Worm (Caenorhabditis elegans): ENCODE data around the gene skr-17.

skr-17 gene

ce11 chrII:7790324-7790898 is 7.1 kb downstream of the skr-17 start, which contains the start of gene srlf-1:
srlf-1 (plus strand) TSS chrII:7790591.
- TF ChIP-seq C38D4.7 (GFP tag; optimal IDR thresholded peaks at IDR 0.05), result no peak
- TF ChIP-seq ceh-34 (tag; optimal IDR thresholded peaks at IDR 0.05), result no peak

ce11 chrII:7791408-7792050 is 8.2 kb downstream of the skr-17 start:
- TF ChIP-seq ceh-2 (tag; optimal IDR thresholded peaks at IDR 0.05) (no peak), elt-2 (tag; optimal IDR thresholded peaks at IDR 0.05) (no peak), sox-2 (GFP tag; IDR thresholded peaks at IDR 0.05) (no peak), mec-3 (tag; optimal IDR thresholded peaks at IDR 0.05; ENCODE audit: borderline replicate concordance) (no peak)

ce11 chrII:7792514-7792913 is 9.2 kb downstream of the skr-17 start:
- TF ChIP-seq zip-5 (tag; optimal IDR thresholded peaks at IDR 0.05) (no peak), che-1 (tag; optimal IDR thresholded peaks at IDR 0.05) (no peak), nhr-11 (tag; optimal IDR thresholded peaks at IDR 0.05) (no peak), unc-86 (tag; optimal IDR thresholded peaks at IDR 0.05) (no peak), ref-2 (tag; optimal IDR thresholded peaks at IDR 0.05) (no peak), tbx-7 (tag; optimal IDR thresholded peaks at IDR 0.05) (no peak), ceh-2 (tag; optimal IDR thresholded peaks at IDR 0.05) (no peak), ceh-31 (tag; optimal IDR thresholded peaks at IDR 0.05) (no peak), nhr-232 (tag; optimal IDR thresholded peaks at IDR 0.05) (no peak), dve-1 (tag; optimal IDR thresholded peaks at IDR 0.05) (no peak), pag-3 (tag; optimal IDR thresholded peaks at IDR 0.05; ENCODE audit: borderline replicate concordance) (no peak), T23F11.4 (GFP tag; optimal IDR thresholded peaks at IDR 0.05) (no peak), unc-42 (tag; optimal IDR thresholded peaks at IDR 0.05) (no peak), dmd-4 (tag; optimal IDR thresholded peaks at IDR 0.05; ENCODE audit: borderline replicate concordance) (no peak), ttx-3 (tag; optimal IDR thresholded peaks at IDR 0.05) (no peak), lim-6 (tag; optimal IDR thresholded peaks at IDR 0.05) (no peak)

ce11 chrII:7794222-7794621 is 10.9 kb downstream of the skr-17 start, which contains the start of gene glr-4:
glr-4 (minus strand) TSS chrII:7794322.
- TF ChIP-seq K02D7.2 (tag; optimal IDR thresholded peaks at IDR 0.05) (no peak), lin-11 (tag; optimal IDR thresholded peaks at IDR 0.05) (no peak), ceh-22 (tag; optimal IDR thresholded peaks at IDR 0.05) (no peak)

- TF ChIP-seq dmd-4 (tag; optimal IDR thresholded peaks at IDR 0.05; ENCODE audit: borderline replicate concordance), result no peak
- peak; percentile 82 for TF ChIP-seq unc-42 (tag; optimal IDR thresholded peaks at IDR 0.05)
- TF ChIP-seq ceh-22 (tag; optimal IDR thresholded peaks at IDR 0.05), result no peak
- TF ChIP-seq pqm-1 (tag; optimal IDR thresholded peaks at IDR 0.05), result no peak
Measured at ce11 chrII:7795299-7795698, 12.0 kb downstream of the skr-17 start.

ce11 chrII:7801255-7801654 is 17.9 kb downstream of the skr-17 start:
- peak; percentile 15 for TF ChIP-seq elt-2 (tag; optimal IDR thresholded peaks at IDR 0.05)
- TF ChIP-seq lin-11 (tag; optimal IDR thresholded peaks at IDR 0.05), result no peak
- TF ChIP-seq sox-4 (tag; optimal IDR thresholded peaks at IDR 0.05), result no peak

ce11 chrII:7801899-7802298 is 18.6 kb downstream of the skr-17 start:
- TF ChIP-seq rnt-1 (tag; optimal IDR thresholded peaks at IDR 0.05) (peak; percentile 53), madf-2 (tag; optimal IDR thresholded peaks at IDR 0.05) (no peak)

All from whole organism, late embryonic.